Worm (Caenorhabditis elegans) whole organism, L1 larva: ENCODE results near the gene F49E11.7.

Experiments used
- C16A3.4 ChIP-seq: fragments of 150-350 bp; optimal IDR thresholded peaks from 2 replicates; lab custom pipeline; 2014; ENCODE audit warnings: missing biosample characterization, missing genetic modification characterization
- C34B4.2 ChIP-seq: sonication (generic microtip); optimal IDR thresholded peaks from 2 replicates; lab custom pipeline; 2017; ENCODE audit warnings: mild to moderate bottlenecking, missing genetic modification characterization, missing compliant biosample characterization
- F16B12.6 ChIP-seq: fragments of 150-350 bp; optimal IDR thresholded peaks from 2 replicates; lab custom pipeline; 2014; ENCODE audit warnings: missing biosample characterization, missing genetic modification characterization
- aha-1 ChIP-seq: fragments of 150-350 bp; optimal IDR thresholded peaks from 2 replicates; lab custom pipeline; 2014; ENCODE audit warnings: missing biosample characterization, missing genetic modification characterization
- alr-1 ChIP-seq: fragments of 200-800 bp; sonication (Bioruptor generic); optimal IDR thresholded peaks from 2 replicates; lab custom pipeline; 2018; ENCODE audit warnings: borderline replicate concordance, mild to moderate bottlenecking, missing genetic modification characterization, missing compliant biosample characterization
- aly-2 ChIP-seq: fragments of 150-350 bp; optimal IDR thresholded peaks from 2 replicates; lab custom pipeline; 2014; ENCODE audit warnings: missing biosample characterization, missing genetic modification characterization
- ceh-63 ChIP-seq: fragments of 200-800 bp; sonication (Bioruptor generic); optimal IDR thresholded peaks from 2 replicates; lab custom pipeline; 2018; ENCODE audit warnings: mild to moderate bottlenecking, missing genetic modification characterization, missing compliant biosample characterization
- ceh-8 ChIP-seq: fragments of 200-800 bp; sonication (Bioruptor generic); optimal IDR thresholded peaks from 2 replicates; lab custom pipeline; 2018; ENCODE audit warnings: mild to moderate bottlenecking, missing genetic modification characterization, moderate library complexity, missing compliant biosample characterization
- ceh-82 ChIP-seq, 3 experiments: fragments of 150-350 bp in 1 of 3; sonication (generic microtip) in 2 of 3; optimal IDR thresholded peaks; 2 replicates each; lab custom pipeline; 2014 to 2017; ENCODE audit warnings: missing biosample characterization in 3 of 3, missing genetic modification characterization in 3 of 3
- dpl-1 ChIP-seq, 3 experiments: fragments of 150-350 bp in 2 of 3; sonication (generic microtip) in 1 of 3; optimal IDR thresholded peaks; 2 replicates each; lab custom pipeline; 2014 to 2017; ENCODE audit warnings: missing biosample characterization in 3 of 3, missing genetic modification characterization in 3 of 3, missing genetic modification reagents in 3 of 3
- dsc-1 ChIP-seq: sonication (generic microtip); optimal IDR thresholded peaks from 2 replicates; lab custom pipeline; 2016; ENCODE audit warnings: mild to moderate bottlenecking, missing genetic modification characterization, missing compliant biosample characterization
- efl-1 ChIP-seq, 4 experiments: fragments of 150-350 bp; optimal IDR thresholded peaks in 3 of 4; peaks in 1 of 4; 1 replicate in 1 of 4; 2 replicates in 3 of 4; lab custom pipeline; 2014; ENCODE audit warnings: missing biosample characterization in 2 of 4, missing genetic modification characterization in 2 of 4, missing genetic modification reagents in 2 of 4
- egl-13 ChIP-seq: sonication (generic microtip); optimal IDR thresholded peaks from 2 replicates; lab custom pipeline; 2016; ENCODE audit warnings: missing genotype, missing genetic modification reagents, missing genetic modification characterization, missing compliant biosample characterization
- egl-27 ChIP-seq, 2 experiments: fragments of 150-350 bp in 1 of 2; sonication (generic microtip); optimal IDR thresholded peaks; 3 replicates each; lab custom pipeline; 2017 to 2018; ENCODE audit warnings: missing biosample characterization in 2 of 2, missing genetic modification characterization in 2 of 2, missing genetic modification reagents in 2 of 2
- elt-2 ChIP-seq: sonication (generic microtip); optimal IDR thresholded peaks from 2 replicates; lab custom pipeline; 2016; ENCODE audit warnings: missing genetic modification characterization, mild to moderate bottlenecking, inconsistent platforms, missing compliant biosample characterization, missing genetic modification reagents
- fkh-10 ChIP-seq: sonication (generic microtip); optimal IDR thresholded peaks from 2 replicates; lab custom pipeline; 2017; ENCODE audit warnings: missing biosample characterization, missing genetic modification reagents, missing genetic modification characterization
- fkh-4 ChIP-seq: sonication (generic microtip); optimal IDR thresholded peaks from 2 replicates; lab custom pipeline; 2016; ENCODE audit warnings: missing compliant biosample characterization, missing genetic modification characterization, borderline replicate concordance
- fkh-8 ChIP-seq: sonication (generic microtip); optimal IDR thresholded peaks from 2 replicates; lab custom pipeline; 2016; ENCODE audit warnings: mild to moderate bottlenecking, missing genetic modification characterization, missing compliant biosample characterization
- grh-1 ChIP-seq: fragments of 200-800 bp; sonication (Bioruptor generic); IDR thresholded peaks from 2 replicates; pipeline ENCODE4 v1.3.6; 2022; ENCODE audit warnings: missing genetic modification reagents, missing genetic modification characterization, missing compliant biosample characterization
- hlh-17 ChIP-seq: fragments of 200-800 bp; sonication (Bioruptor generic); optimal IDR thresholded peaks from 2 replicates; lab custom pipeline; 2018; ENCODE audit warnings: missing genetic modification characterization, mild to moderate bottlenecking, missing compliant biosample characterization, moderate library complexity, borderline replicate concordance
- hlh-4 ChIP-seq: sonication (generic microtip); optimal IDR thresholded peaks from 2 replicates; lab custom pipeline; 2016; ENCODE audit warnings: mild to moderate bottlenecking, missing genetic modification characterization, missing compliant biosample characterization
- irx-1 ChIP-seq: sonication (generic microtip); optimal IDR thresholded peaks from 2 replicates; lab custom pipeline; 2016; ENCODE audit warnings: missing genetic modification characterization, missing compliant biosample characterization
- lin-13 ChIP-seq: fragments of 150-350 bp; optimal IDR thresholded peaks from 2 replicates; lab custom pipeline; 2014; ENCODE audit warnings: missing biosample characterization, missing genetic modification reagents, missing genetic modification characterization
- lin-14 ChIP-seq: fragments of 200-800 bp; sonication (Bioruptor generic); optimal IDR thresholded peaks from 2 replicates; lab custom pipeline; 2018; ENCODE audit warnings: mild to moderate bottlenecking, missing genetic modification characterization, moderate library complexity, missing compliant biosample characterization
- lin-39 ChIP-seq: fragments of 150-350 bp; optimal IDR thresholded peaks from 2 replicates; lab custom pipeline; 2014; ENCODE audit warnings: missing biosample characterization, missing genetic modification reagents, missing genetic modification characterization
- lsy-2 ChIP-seq, 2 experiments: fragments of 150-350 bp; optimal IDR thresholded peaks; 2 replicates each; lab custom pipeline; 2014; ENCODE audit warnings: missing biosample characterization in 2 of 2, missing genetic modification characterization in 2 of 2
- mab-9 ChIP-seq: fragments of 200-800 bp; sonication (Bioruptor generic); IDR thresholded peaks from 2 replicates; pipeline ENCODE4 v1.3.6; 2022; ENCODE audit warnings: missing genetic modification reagents, missing genetic modification characterization, missing compliant biosample characterization
- mef-2 ChIP-seq: fragments of 150-350 bp; optimal IDR thresholded peaks from 2 replicates; lab custom pipeline; 2014; ENCODE audit warnings: missing biosample characterization, missing genetic modification characterization
- mep-1 ChIP-seq: fragments of 150-350 bp; optimal IDR thresholded peaks from 2 replicates; lab custom pipeline; 2014; ENCODE audit warnings: missing biosample characterization, missing genetic modification characterization
- nhr-11 ChIP-seq: fragments of 150-350 bp; optimal IDR thresholded peaks from 2 replicates; lab custom pipeline; 2014; ENCODE audit warnings: missing biosample characterization, missing genetic modification characterization
- nhr-12 ChIP-seq: sonication (generic microtip); optimal IDR thresholded peaks from 2 replicates; lab custom pipeline; 2017; ENCODE audit warnings: missing biosample characterization, missing genetic modification characterization
- nhr-20 ChIP-seq: sonication (generic microtip); optimal IDR thresholded peaks from 2 replicates; lab custom pipeline; 2016; ENCODE audit warnings: mild to moderate bottlenecking, missing genetic modification characterization, missing compliant biosample characterization
- nhr-28 ChIP-seq: fragments of 150-350 bp; optimal IDR thresholded peaks from 2 replicates; lab custom pipeline; 2014; ENCODE audit warnings: missing biosample characterization, missing genetic modification characterization
- nhr-47 ChIP-seq: sonication (generic microtip); optimal IDR thresholded peaks from 2 replicates; lab custom pipeline; 2016; ENCODE audit warnings: mild to moderate bottlenecking, missing genetic modification characterization, moderate library complexity, missing compliant biosample characterization
- nhr-71 ChIP-seq: sonication (generic microtip); optimal IDR thresholded peaks from 2 replicates; lab custom pipeline; 2016; ENCODE audit warnings: mild to moderate bottlenecking, missing genetic modification characterization, moderate library complexity, missing compliant biosample characterization
- nhr-76 ChIP-seq: sonication (generic microtip); optimal IDR thresholded peaks from 2 replicates; lab custom pipeline; 2017; ENCODE audit warnings: missing biosample characterization, missing genetic modification characterization
- nhr-77 ChIP-seq: fragments of 150-350 bp; optimal IDR thresholded peaks from 2 replicates; lab custom pipeline; 2014; ENCODE audit warnings: missing biosample characterization, missing genetic modification characterization
- nhr-84 ChIP-seq: sonication (generic microtip); optimal IDR thresholded peaks from 2 replicates; lab custom pipeline; 2017; ENCODE audit warnings: missing biosample characterization, missing genetic modification characterization
- nhr-85 ChIP-seq: sonication (generic microtip); peaks from one replicate; lab custom pipeline; 2016; ENCODE audit warnings: missing genetic modification characterization, inconsistent platforms, missing compliant biosample characterization
- pag-3 ChIP-seq: sonication (generic microtip); optimal IDR thresholded peaks from 2 replicates; lab custom pipeline; 2017; ENCODE audit warnings: missing genetic modification characterization, mild to moderate bottlenecking, missing compliant biosample characterization, antibody characterized with exemption, borderline replicate concordance; ENCODE audit not compliant: insufficient read depth
- pqm-1 ChIP-seq: sonication (generic microtip); optimal IDR thresholded peaks from 3 replicates; lab custom pipeline; 2017; ENCODE audit warnings: missing biosample characterization, missing genetic modification characterization
- rnt-1 ChIP-seq: sonication (generic microtip); optimal IDR thresholded peaks from 2 replicates; lab custom pipeline; 2016; ENCODE audit warnings: mild to moderate bottlenecking, missing genetic modification characterization, moderate library complexity, missing compliant biosample characterization
- sox-4 ChIP-seq: sonication (generic microtip); optimal IDR thresholded peaks from 2 replicates; lab custom pipeline; 2016; ENCODE audit warnings: missing genetic modification characterization, missing compliant biosample characterization
- sptf-1 ChIP-seq: fragments of 150-350 bp; optimal IDR thresholded peaks from 2 replicates; lab custom pipeline; 2014; ENCODE audit warnings: missing biosample characterization, missing genetic modification characterization
- sup-37 ChIP-seq: fragments of 200-800 bp; sonication (Bioruptor generic); optimal IDR thresholded peaks from 2 replicates; lab custom pipeline; 2018; ENCODE audit warnings: mild to moderate bottlenecking, missing genetic modification characterization, missing compliant biosample characterization
- swsn-7 ChIP-seq: sonication (generic microtip); optimal IDR thresholded peaks from 2 replicates; lab custom pipeline; 2016; ENCODE audit warnings: missing genetic modification characterization, missing compliant biosample characterization
- tbx-2 ChIP-seq: sonication (generic microtip); optimal IDR thresholded peaks from 2 replicates; lab custom pipeline; 2016; ENCODE audit warnings: missing genetic modification characterization, missing compliant biosample characterization
- unc-130 ChIP-seq: fragments of 150-350 bp; optimal IDR thresholded peaks from 2 replicates; lab custom pipeline; 2017; ENCODE audit warnings: missing biosample characterization, missing genetic modification characterization, inconsistent platforms
- unc-30 ChIP-seq: sonication (generic microtip); optimal IDR thresholded peaks from 2 replicates; lab custom pipeline; 2017; ENCODE audit warnings: missing biosample characterization, missing genetic modification characterization
- unc-98 ChIP-seq: fragments of 200-800 bp; sonication (Bioruptor generic); IDR thresholded peaks from 2 replicates; pipeline ENCODE4 v1.3.6; 2022; ENCODE audit warnings: missing genetic modification characterization, missing compliant biosample characterization
- zip-4 ChIP-seq: fragments of 200-800 bp; sonication (Bioruptor generic); optimal IDR thresholded peaks from 2 replicates; lab custom pipeline; 2018; ENCODE audit warnings: mild to moderate bottlenecking, missing genetic modification characterization, moderate library complexity, missing compliant biosample characterization
- ztf-11 ChIP-seq, 2 experiments: sonication (generic microtip); optimal IDR thresholded peaks; 2 replicates each; lab custom pipeline; 2016 to 2017; ENCODE audit warnings: missing genetic modification characterization in 2 of 2, missing biosample characterization in 1 of 2, missing compliant biosample characterization in 1 of 2
- ztf-4 ChIP-seq: fragments of 150-350 bp; optimal IDR thresholded peaks from 2 replicates; lab custom pipeline; 2014; ENCODE audit warnings: missing biosample characterization, missing genetic modification characterization

F49E11.7 gene

ce11 chrIV:13093677-13094076 lies 41.0 kb downstream of the F49E11.7 start, which contains the start of the genes prcc-1 and C39E9.12 (continued):
- TF ChIP-seq unc-130 (tag; lab: Kevin White, UChicago) (peak; percentile 73), hlh-4 (tag; lab: Kevin White, UChicago) (no peak), tbx-2 (tag; lab: Kevin White, UChicago) (peak; percentile 37), lin-39 (tag; lab: Kevin White, UChicago) (no peak), fkh-10 (no peak), unc-98 (no peak), ztf-11 (tag; optimal IDR thresholded peaks at IDR 0.05; lab: Kevin White, UChicago) (no peak), aly-2 (tag; lab: Kevin White, UChicago) (no peak), mef-2 (tag; lab: Kevin White, UChicago) (no peak), F16B12.6 (tag; lab: Kevin White, UChicago) (peak; percentile 66), fkh-8 (tag; lab: Kevin White, UChicago) (peak; percentile 56), nhr-47 (peak; percentile 75), unc-30 (tag; lab: Kevin White, UChicago) (no peak), dpl-1 (GFP tag; optimal IDR thresholded peaks at IDR 0.05; lab: Kevin White, UChicago) (peak; percentile 88 to 95 (median 92)), lsy-2 (tag; optimal IDR thresholded peaks at IDR 0.05; lab: Kevin White, UChicago) (peak; percentile 73 to 91), pqm-1 (tag; lab: Kevin White, UChicago) (no peak), nhr-71 (peak; percentile 73), elt-2 (tag; lab: Kevin White, UChicago) (no peak), mep-1 (tag; lab: Kevin White, UChicago) (no peak), ceh-63 (no peak), alr-1 (tag; lab: Kevin White, UChicago) (no peak), pag-3 (tag; lab: Kevin White, UChicago) (no peak), swsn-7 (tag; lab: Kevin White, UChicago) (peak; percentile 62), C34B4.2 (tag; lab: Kevin White, UChicago) (no peak), lin-14 (GFP tag; lab: Kevin White, UChicago) (peak; percentile 67), nhr-85 (tag; lab: Kevin White, UChicago) (peak; percentile 46), lin-13 (peak; percentile 69), nhr-76 (tag; lab: Kevin White, UChicago) (no peak), egl-27 (tag; optimal IDR thresholded peaks at IDR 0.05; lab: Kevin White, UChicago) (no peak), nhr-11 (tag; lab: Kevin White, UChicago) (no peak), sox-4 (tag; lab: Kevin White, UChicago) (no peak), sptf-1 (no peak), egl-13 (tag; lab: Kevin White, UChicago) (no peak), grh-1 (GFP tag; lab: Robert Waterston, UW) (no peak), C16A3.4 (tag; lab: Kevin White, UChicago) (peak; percentile 85), efl-1 (optimal IDR thresholded peaks at IDR 0.05; lab: Kevin White, UChicago) (peak; percentile 93 to 94), efl-1 (GFP tag; optimal IDR thresholded peaks at IDR 0.05 in 1 of 2; lab: Kevin White, UChicago) (peak; percentile 92 to 99), sup-37 (GFP tag; lab: Kevin White, UChicago) (no peak), ztf-4 (tag; lab: Kevin White, UChicago) (no peak), ceh-82 (tag; optimal IDR thresholded peaks at IDR 0.05; lab: Kevin White, UChicago) (peak; percentile 27 to 78 (median 63)), ceh-8 (no peak), rnt-1 (tag; lab: Kevin White, UChicago) (peak; percentile 79), irx-1 (tag; lab: Kevin White, UChicago) (no peak), nhr-12 (tag; lab: Kevin White, UChicago) (no peak), mab-9 (no peak), nhr-84 (tag; lab: Kevin White, UChicago) (no peak), nhr-77 (tag; lab: Kevin White, UChicago) (peak; percentile 54), zip-4 (GFP tag; lab: Kevin White, UChicago) (no peak), fkh-4 (no peak), hlh-17 (GFP tag; lab: Kevin White, UChicago) (no peak), aha-1 (no peak), dsc-1 (tag; lab: Kevin White, UChicago) (peak; percentile 21), nhr-20 (tag; lab: Kevin White, UChicago) (peak; percentile 53), nhr-28 (tag; lab: Kevin White, UChicago) (no peak)
